Worm (Caenorhabditis elegans): Measurements from ENCODE around the gene F47D12.3.

DNA sequence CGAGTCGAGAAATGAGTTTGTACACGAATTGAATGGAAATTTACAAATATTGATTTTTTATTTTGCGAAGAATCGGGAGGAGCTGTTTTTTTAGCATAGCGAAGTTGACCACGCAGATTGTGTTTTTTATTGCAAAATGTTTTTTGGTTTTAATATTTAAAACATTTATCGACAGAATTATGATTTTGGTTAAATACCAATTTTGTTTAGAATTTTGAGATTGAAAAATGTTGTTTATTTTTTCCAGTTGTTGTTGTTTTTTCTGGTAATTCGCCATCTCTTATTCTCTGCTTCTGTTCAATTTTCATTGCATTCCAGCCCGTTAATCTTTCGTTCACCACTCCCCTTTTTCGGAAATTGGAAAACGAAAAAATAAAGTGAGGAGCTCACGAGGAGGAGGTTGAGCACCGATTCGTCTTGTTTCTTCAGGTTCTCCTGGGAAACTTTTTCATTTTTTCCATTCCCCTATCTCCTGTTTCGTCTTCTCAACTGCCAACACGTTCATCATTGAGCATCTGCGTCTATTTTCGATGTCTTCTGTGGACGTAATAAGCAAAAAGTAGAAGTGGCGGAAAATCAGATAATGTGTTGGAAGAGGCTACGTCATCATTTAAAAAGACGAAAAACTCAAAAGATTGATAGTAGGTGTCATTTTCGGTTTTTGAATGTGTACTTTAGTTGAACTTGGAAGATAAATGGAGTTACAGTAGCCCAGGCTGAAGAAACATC lies 2.1 kb upstream of the F47D12.3 start, which contains the start of gene F47D12.7:
- TF ChIP-seq ztf-11 (tag; optimal IDR thresholded peaks at IDR 0.05) (no peak), nhr-76 (tag; optimal IDR thresholded peaks at IDR 0.05) (no peak), nhr-12 (tag; optimal IDR thresholded peaks at IDR 0.05) (no peak), elt-3 (tag; optimal IDR thresholded peaks at IDR 0.05) (no peak), lin-32 (GFP tag; optimal IDR thresholded peaks at IDR 0.05) (no peak), unc-39 (tag; optimal IDR thresholded peaks at IDR 0.05) (no peak), blmp-1 (tag; optimal IDR thresholded peaks at IDR 0.05) (no peak), bed-3 (GFP tag; optimal IDR thresholded peaks at IDR 0.05) (no peak), nhr-28 (tag; optimal IDR thresholded peaks at IDR 0.05) (no peak)

Measured in whole organism, mixed stage, embryonic.